Fruit fly (Drosophila melanogaster) whole organism, embryonic: ENCODE results near the gene Fur2.

Experiments used
- Aef1 ChIP-seq: fragments of 200-800 bp; sonication (Bioruptor generic); IDR thresholded peaks from 3 replicates; pipeline ENCODE4 v1.3.6; 2022; ENCODE audit warnings: missing biosample characterization, missing genetic modification characterization
- Antp ChIP-seq: fragments of 200-800 bp; sonication (Bioruptor generic); optimal IDR thresholded peaks from 3 replicates; lab custom pipeline; 2016; ENCODE audit warnings: missing biosample characterization, missing genetic modification characterization
- Atf3 ChIP-seq: fragments of 200-800 bp; sonication (Bioruptor generic); optimal IDR thresholded peaks from 3 replicates; lab custom pipeline; 2016; ENCODE audit warnings: missing biosample characterization, missing genetic modification characterization
- B-H2 ChIP-seq: fragments of 200-800 bp; sonication (Bioruptor generic); optimal IDR thresholded peaks from 2 replicates; lab custom pipeline; 2018; ENCODE audit warnings: missing biosample characterization, mild to moderate bottlenecking, missing genetic modification characterization
- CG10366 ChIP-seq: fragments of 200-800 bp; sonication (Bioruptor generic); IDR thresholded peaks from 2 replicates; pipeline ENCODE4 v1.3.6; 2022; ENCODE audit warnings: missing biosample characterization, missing genetic modification characterization
- CG12299 ChIP-seq: fragments of 200-800 bp; sonication (Bioruptor generic); optimal IDR thresholded peaks from 2 replicates; lab custom pipeline; 2018; ENCODE audit warnings: missing biosample characterization, mild to moderate bottlenecking, missing genetic modification characterization
- CG14050 ChIP-seq: fragments of 200-800 bp; sonication (Bioruptor generic); IDR thresholded peaks from 3 replicates; pipeline ENCODE4 v1.3.6; 2022; ENCODE audit warnings: missing biosample characterization, missing genetic modification characterization
- CG15073 ChIP-seq: fragments of 200-800 bp; sonication (Bioruptor generic); optimal IDR thresholded peaks from 2 replicates; lab custom pipeline; 2016; ENCODE audit warnings: missing biosample characterization, missing genetic modification characterization
- CG15514 ChIP-seq: fragments of 200-800 bp; sonication (Bioruptor generic); optimal IDR thresholded peaks from 3 replicates; lab custom pipeline; 2017; ENCODE audit warnings: missing biosample characterization, missing genetic modification characterization, mild to moderate bottlenecking, moderate library complexity, missing genetic modification reagents
- CG16815 ChIP-seq: fragments of 200-800 bp; sonication (Bioruptor generic); optimal IDR thresholded peaks from 3 replicates; lab custom pipeline; 2017; ENCODE audit warnings: missing biosample characterization, mild to moderate bottlenecking, missing genetic modification characterization
- CG17186 ChIP-seq: fragments of 200-800 bp; sonication (Bioruptor generic); optimal IDR thresholded peaks from 3 replicates; lab custom pipeline; 2017; ENCODE audit warnings: missing biosample characterization, missing genetic modification reagents, missing genetic modification characterization
- CG18476 ChIP-seq: fragments of 200-800 bp; sonication (Bioruptor generic); optimal IDR thresholded peaks from 2 replicates; lab custom pipeline; 2016; ENCODE audit warnings: missing biosample characterization, mild to moderate bottlenecking, missing genetic modification characterization
- CG2129 ChIP-seq: fragments of 200-800 bp; sonication (Bioruptor generic); IDR thresholded peaks from 2 replicates; pipeline ENCODE4 v1.3.6; 2022; ENCODE audit warnings: missing biosample characterization, missing genetic modification characterization; ENCODE audit not compliant: partially characterized antibody
- CG31224 ChIP-seq: fragments of 200-800 bp; sonication (Bioruptor generic); IDR thresholded peaks from 2 replicates; pipeline ENCODE4 v1.3.6; 2022; ENCODE audit warnings: missing biosample characterization, missing genetic modification characterization
- CG32767 ChIP-seq: fragments of 200-800 bp; sonication (Bioruptor generic); IDR thresholded peaks from 2 replicates; pipeline ENCODE4 v1.3.6; 2022; ENCODE audit warnings: missing biosample characterization, missing genetic modification characterization
- CG33213 ChIP-seq: fragments of 200-800 bp; sonication (Bioruptor generic); optimal IDR thresholded peaks from 3 replicates; lab custom pipeline; 2016; ENCODE audit warnings: missing biosample characterization, missing genetic modification characterization
- CG34376 ChIP-seq: fragments of 200-800 bp; sonication (Bioruptor generic); optimal IDR thresholded peaks from 2 replicates; lab custom pipeline; 2018; ENCODE audit warnings: missing biosample characterization, mild to moderate bottlenecking, missing genetic modification characterization
- CG3838 ChIP-seq: fragments of 200-800 bp; sonication (Bioruptor generic); optimal IDR thresholded peaks from 3 replicates; lab custom pipeline; 2016; ENCODE audit warnings: missing biosample characterization, missing genetic modification characterization
- CG6765 ChIP-seq: fragments of 200-800 bp; sonication (Bioruptor generic); optimal IDR thresholded peaks from 3 replicates; lab custom pipeline; 2017; ENCODE audit warnings: missing biosample characterization, mild to moderate bottlenecking, missing genetic modification characterization
- CG7556 ChIP-seq: fragments of 200-800 bp; sonication (Bioruptor generic); optimal IDR thresholded peaks from 2 replicates; lab custom pipeline; 2017; ENCODE audit warnings: missing biosample characterization, mild to moderate bottlenecking, missing genetic modification characterization
- CG7745 ChIP-seq: fragments of 200-800 bp; sonication (Bioruptor generic); optimal IDR thresholded peaks from 2 replicates; lab custom pipeline; 2018; ENCODE audit warnings: missing biosample characterization, mild to moderate bottlenecking, missing genetic modification characterization, moderate library complexity
- CG7963 ChIP-seq: fragments of 200-800 bp; sonication (Bioruptor generic); IDR thresholded peaks from 3 replicates; pipeline ENCODE4 v1.3.6; 2022; ENCODE audit warnings: missing biosample characterization, missing genetic modification characterization; ENCODE audit not compliant: partially characterized antibody
- CG8281 ChIP-seq: fragments of 200-800 bp; sonication (Bioruptor generic); optimal IDR thresholded peaks from 2 replicates; lab custom pipeline; 2018; ENCODE audit warnings: missing biosample characterization, mild to moderate bottlenecking, missing genetic modification characterization, moderate library complexity
- CG8765 ChIP-seq: fragments of 200-800 bp; sonication (Bioruptor generic); IDR thresholded peaks from 2 replicates; pipeline ENCODE4 v1.3.6; 2022; ENCODE audit warnings: missing biosample characterization, missing genetic modification characterization
- D19B ChIP-seq: fragments of 200-800 bp; sonication (Bioruptor generic); optimal IDR thresholded peaks from 2 replicates; lab custom pipeline; 2017; ENCODE audit warnings: missing biosample characterization, mild to moderate bottlenecking, missing genetic modification characterization
- Doc3 ChIP-seq: fragments of 200-800 bp; sonication (Bioruptor generic); IDR thresholded peaks from 3 replicates; pipeline ENCODE4 v1.3.6; 2022; ENCODE audit warnings: missing biosample characterization, missing genetic modification characterization; ENCODE audit not compliant: partially characterized antibody
- HLH4C ChIP-seq: fragments of 200-800 bp; sonication (Bioruptor generic); IDR thresholded peaks from 3 replicates; pipeline ENCODE4 v1.3.6; 2022; ENCODE audit warnings: missing biosample characterization, missing genetic modification characterization; ENCODE audit not compliant: partially characterized antibody
- Jarid2 ChIP-seq: fragments of 200-800 bp; sonication (Bioruptor generic); optimal IDR thresholded peaks from 3 replicates; lab custom pipeline; 2017; ENCODE audit warnings: mild to moderate bottlenecking, missing biosample characterization, missing genetic modification reagents, missing genetic modification characterization
- Myb ChIP-seq: fragments of 200-800 bp; sonication (Bioruptor generic); optimal IDR thresholded peaks from 2 replicates; lab custom pipeline; 2016; ENCODE audit warnings: missing biosample characterization, missing genetic modification characterization
- ab ChIP-seq: fragments of 200-800 bp; sonication (Bioruptor generic); optimal IDR thresholded peaks from 2 replicates; lab custom pipeline; 2016; ENCODE audit warnings: missing biosample characterization, missing genetic modification characterization
- abd-A ChIP-seq: fragments of 200-800 bp; sonication (Bioruptor generic); optimal IDR thresholded peaks from 3 replicates; lab custom pipeline; 2019; ENCODE audit warnings: missing biosample characterization, mild to moderate bottlenecking, missing genetic modification characterization, moderate library complexity
- ase ChIP-seq: fragments of 200-800 bp; sonication (Bioruptor generic); IDR thresholded peaks from 3 replicates; pipeline ENCODE4 v1.3.6; 2022; ENCODE audit warnings: missing biosample characterization, missing genetic modification characterization
- croc ChIP-seq: fragments of 200-800 bp; sonication (Bioruptor generic); conservative IDR thresholded peaks from 3 replicates; pipeline ENCODE4 v1.3.6; 2022; ENCODE audit warnings: missing biosample characterization, missing genetic modification characterization
- fd3F ChIP-seq: fragments of 200-800 bp; sonication (Bioruptor generic); optimal IDR thresholded peaks from 2 replicates; lab custom pipeline; 2018; ENCODE audit warnings: missing biosample characterization, mild to moderate bottlenecking, missing genetic modification characterization, moderate library complexity
- hkb ChIP-seq, 2 experiments: fragments of 200-800 bp in 1 of 2; fragments of >200 bp in 1 of 2; sonication (Bioruptor generic) in 1 of 2; IDR thresholded peaks in 1 of 2; optimal IDR thresholded peaks in 1 of 2; 2 replicates each; pipeline versions ENCODE4 v1.3.6 to Lab custom; 2017 to 2022; ENCODE audit warnings: missing biosample characterization in 1 of 2, missing genetic modification characterization in 1 of 2
- lbe ChIP-seq: fragments of 200-800 bp; sonication (Bioruptor generic); optimal IDR thresholded peaks from 2 replicates; lab custom pipeline; 2016; ENCODE audit warnings: missing biosample characterization, mild to moderate bottlenecking, missing genetic modification characterization
- nmo ChIP-seq: fragments of 200-800 bp; sonication (Bioruptor generic); optimal IDR thresholded peaks from 2 replicates; lab custom pipeline; 2018; ENCODE audit warnings: missing biosample characterization, mild to moderate bottlenecking, missing genetic modification characterization, moderate library complexity
- nom ChIP-seq: fragments of 200-800 bp; sonication (Bioruptor generic); optimal IDR thresholded peaks from 2 replicates; lab custom pipeline; 2017; ENCODE audit warnings: missing biosample characterization, missing genetic modification characterization, mild to moderate bottlenecking, moderate library complexity, missing genetic modification reagents
- onecut ChIP-seq: fragments of 200-800 bp; sonication (Bioruptor generic); IDR thresholded peaks from 2 replicates; pipeline ENCODE4 v1.3.6; 2022; ENCODE audit warnings: missing biosample characterization, missing genetic modification characterization
- pfk ChIP-seq: fragments of 200-800 bp; sonication (Bioruptor generic); optimal IDR thresholded peaks from 2 replicates; lab custom pipeline; 2018; ENCODE audit warnings: missing biosample characterization, mild to moderate bottlenecking, missing genetic modification characterization, moderate library complexity
- pho ChIP-seq: fragments of 200-800 bp; sonication (Bioruptor generic); optimal IDR thresholded peaks from 2 replicates; lab custom pipeline; 2016; ENCODE audit warnings: missing biosample characterization, missing genetic modification characterization
- salm ChIP-seq: fragments of 200-800 bp; sonication (Bioruptor generic); optimal IDR thresholded peaks from 2 replicates; lab custom pipeline; 2018; ENCODE audit warnings: missing biosample characterization, mild to moderate bottlenecking, missing genetic modification characterization
- shn ChIP-seq: fragments of 200-800 bp; sonication (Bioruptor generic); optimal IDR thresholded peaks from 3 replicates; lab custom pipeline; 2016; ENCODE audit warnings: missing biosample characterization, missing genetic modification characterization
- sima ChIP-seq: fragments of 200-800 bp; sonication (Bioruptor generic); optimal IDR thresholded peaks from 2 replicates; lab custom pipeline; 2016; ENCODE audit warnings: missing biosample characterization, missing genetic modification characterization
- stc ChIP-seq: fragments of 200-800 bp; sonication (Bioruptor generic); IDR thresholded peaks from 2 replicates; pipeline ENCODE4 v1.3.6; 2022; ENCODE audit warnings: missing biosample characterization, missing genetic modification characterization
- ttk ChIP-seq: fragments of 200-800 bp; sonication (Bioruptor generic); IDR thresholded peaks from 2 replicates; pipeline ENCODE4 v2.1.2; 2022; ENCODE audit warnings: missing biosample characterization, missing genetic modification characterization
- unpg ChIP-seq: fragments of 200-800 bp; sonication (Bioruptor generic); optimal IDR thresholded peaks from 3 replicates; lab custom pipeline; 2018; ENCODE audit warnings: missing biosample characterization, mild to moderate bottlenecking, missing genetic modification characterization, moderate library complexity
- vnd ChIP-seq: fragments of 200-800 bp; sonication (Bioruptor generic); IDR thresholded peaks from 3 replicates; pipeline ENCODE4 v1.3.6; 2022; ENCODE audit warnings: missing biosample characterization, missing genetic modification characterization; ENCODE audit not compliant: partially characterized antibody
- wdn ChIP-seq: fragments of 200-800 bp; sonication (Bioruptor generic); IDR thresholded peaks from 2 replicates; pipeline ENCODE4 v1.3.6; 2022; ENCODE audit warnings: missing biosample characterization, missing genetic modification characterization

The Fur2 gene

DNA sequence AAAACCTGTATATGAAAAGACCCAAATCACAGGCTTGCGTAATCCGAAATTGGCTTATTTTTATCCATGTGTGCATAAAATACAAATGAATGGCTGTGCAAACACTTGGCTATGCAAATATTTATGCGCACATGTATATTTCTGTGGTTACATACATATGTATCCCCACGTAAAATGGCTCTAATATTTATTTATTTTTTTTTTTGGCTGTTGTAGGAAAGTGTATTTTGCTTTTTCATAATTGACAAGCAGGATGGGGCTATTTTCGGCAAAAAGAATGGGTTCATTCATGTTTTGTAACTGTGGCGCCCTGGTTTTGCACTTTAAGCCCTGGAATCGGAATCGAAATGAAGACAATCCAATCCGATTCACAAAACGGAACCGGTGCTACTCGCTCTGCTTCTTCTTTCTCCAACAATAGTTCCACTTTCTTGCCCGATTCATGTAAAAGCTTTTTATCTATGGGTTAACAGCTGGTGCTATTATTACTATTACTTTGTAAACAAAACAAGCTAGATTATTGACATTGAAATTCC lies 37.7 kb upstream of the Fur2 start (continued):
- TF ChIP-seq Atf3 (GFP tag; lab: Kevin White, UChicago) (peak; percentile 26), CG18476 (GFP tag; lab: Kevin White, UChicago) (peak; percentile 52), Doc3 (GFP tag; lab: Robert Waterston, UW) (no peak), nom (GFP tag; lab: Kevin White, UChicago) (peak; percentile 46), pfk (peak; percentile 23), CG7745 (tag; lab: Kevin White, UChicago) (no peak), fd3F (peak; percentile 63), stc (GFP tag; lab: Robert Waterston, UW) (peak; percentile 83), D19B (peak; percentile 41), CG10366 (peak; percentile 62), unpg (peak; percentile 70), salm (no peak), croc (peak; percentile 20; the same call in 1 of the 3 replicates), abd-A (no peak), pho (GFP tag; lab: Kevin White, UChicago) (peak; percentile 77), CG2129 (no peak), Jarid2 (GFP tag; lab: Kevin White, UChicago) (no peak), CG31224 (GFP tag; lab: Robert Waterston, UW) (peak; percentile 61; the same call in 1 of the 2 replicates), CG7963 (GFP tag; lab: Robert Waterston, UW) (no peak), onecut (GFP tag; lab: Robert Waterston, UW) (peak; percentile 58), Aef1 (peak; percentile 78), CG8281 (tag; lab: Kevin White, UChicago) (peak; percentile 23), lbe (GFP tag; lab: Kevin White, UChicago) (peak; percentile 32), CG6765 (peak; percentile 74), B-H2 (GFP tag; lab: Kevin White, UChicago) (peak; percentile 67), hkb (optimal IDR thresholded peaks at IDR 0.05; lab: Kevin White, UChicago) (no peak), hkb (GFP tag; IDR thresholded peaks at IDR 0.05; lab: Robert Waterston, UW) (peak; percentile 88), vnd (GFP tag; lab: Robert Waterston, UW) (no peak), CG34376 (GFP tag; lab: Kevin White, UChicago) (peak; percentile 60), CG16815 (GFP tag; lab: Kevin White, UChicago) (peak; percentile 36), Antp (GFP tag; lab: Kevin White, UChicago) (peak; percentile 66), ttk (GFP tag; lab: Robert Waterston, UW) (peak; percentile 72), CG12299 (tag; lab: Kevin White, UChicago) (peak; percentile 13), CG15514 (GFP tag; lab: Kevin White, UChicago) (peak; percentile 99), CG8765 (GFP tag; lab: Robert Waterston, UW) (peak; percentile 47; the same call in 1 of the 2 replicates), CG3838 (GFP tag; lab: Kevin White, UChicago) (peak; percentile 30), CG32767 (GFP tag; lab: Robert Waterston, UW) (peak; percentile 57), ab (GFP tag; lab: Kevin White, UChicago) (peak; percentile 19), Myb (peak; percentile 48), shn (GFP tag; lab: Kevin White, UChicago) (peak; percentile 63), ase (peak; percentile 75), CG33213 (GFP tag; lab: Kevin White, UChicago) (peak; percentile 62), HLH4C (GFP tag; lab: Robert Waterston, UW) (no peak), CG17186 (no peak), CG14050 (peak; percentile 55; the same call in 2 of the 3 replicates), CG15073 (GFP tag; lab: Kevin White, UChicago) (no peak), CG7556 (GFP tag; lab: Kevin White, UChicago) (peak; percentile 68), nmo (peak; percentile 59), wdn (GFP tag; lab: Robert Waterston, UW) (peak; percentile 71), sima (GFP tag; lab: Kevin White, UChicago) (peak; percentile 39)
